Worm (Caenorhabditis elegans): ENCODE measurements around the gene nhr-57.

ce11 chrV:4112516-4112915, 19.2 kb upstream of the nhr-57 start, which contains the start of gene srw-134:
- TF ChIP-seq nhr-23 (tag; optimal IDR thresholded peaks at IDR 0.05) (no peak), nhr-28 (tag; optimal IDR thresholded peaks at IDR 0.05) (no peak), nhr-12 (tag; optimal IDR thresholded peaks at IDR 0.05) (no peak), fkh-10 (GFP tag; optimal IDR thresholded peaks at IDR 0.05) (no peak), egl-5 (tag; optimal IDR thresholded peaks at IDR 0.05) (no peak), elt-3 (tag; optimal IDR thresholded peaks at IDR 0.05) (no peak), unc-39 (tag; optimal IDR thresholded peaks at IDR 0.05) (no peak), nfya-1 (tag; optimal IDR thresholded peaks at IDR 0.05; ENCODE audit: insufficient read depth) (no peak), elt-1 (tag; optimal IDR thresholded peaks at IDR 0.05) (no peak), ama-1 (optimal IDR thresholded peaks at IDR 0.05) (no peak), snpc-4 (tag; optimal IDR thresholded peaks at IDR 0.05) (no peak)
